Worm (Caenorhabditis elegans) whole organism, L1 larva: Measurements from ENCODE around the gene zim-3.

Experiments used
- C34B4.2 ChIP-seq: sonication (generic microtip); optimal IDR thresholded peaks from 2 replicates; lab custom pipeline; 2017; ENCODE audit warnings: mild to moderate bottlenecking, missing genetic modification characterization, missing compliant biosample characterization
- ceh-90 ChIP-seq: sonication (generic microtip); optimal IDR thresholded peaks from 2 replicates; lab custom pipeline; 2016; ENCODE audit warnings: missing genetic modification characterization, missing compliant biosample characterization
- egl-13 ChIP-seq: sonication (generic microtip); optimal IDR thresholded peaks from 2 replicates; lab custom pipeline; 2016; ENCODE audit warnings: missing genotype, missing genetic modification reagents, missing genetic modification characterization, missing compliant biosample characterization
- egl-27 ChIP-seq, 2 experiments: fragments of 150-350 bp in 1 of 2; sonication (generic microtip); optimal IDR thresholded peaks; 3 replicates each; lab custom pipeline; 2017 to 2018; ENCODE audit warnings: missing biosample characterization in 2 of 2, missing genetic modification characterization in 2 of 2, missing genetic modification reagents in 2 of 2
- fos-1 ChIP-seq: fragments of 150-350 bp; optimal IDR thresholded peaks from 2 replicates; lab custom pipeline; 2014; ENCODE audit warnings: missing biosample characterization, missing genetic modification characterization
- hlh-17 ChIP-seq: fragments of 200-800 bp; sonication (Bioruptor generic); optimal IDR thresholded peaks from 2 replicates; lab custom pipeline; 2018; ENCODE audit warnings: missing genetic modification characterization, mild to moderate bottlenecking, missing compliant biosample characterization, moderate library complexity, borderline replicate concordance
- lin-13 ChIP-seq: fragments of 150-350 bp; optimal IDR thresholded peaks from 2 replicates; lab custom pipeline; 2014; ENCODE audit warnings: missing biosample characterization, missing genetic modification reagents, missing genetic modification characterization
- mab-9 ChIP-seq: fragments of 200-800 bp; sonication (Bioruptor generic); IDR thresholded peaks from 2 replicates; pipeline ENCODE4 v1.3.6; 2022; ENCODE audit warnings: missing genetic modification reagents, missing genetic modification characterization, missing compliant biosample characterization
- nhr-237 ChIP-seq: fragments of 150-350 bp; optimal IDR thresholded peaks from 2 replicates; lab custom pipeline; 2014; ENCODE audit warnings: missing biosample characterization, missing genetic modification characterization
- pqm-1 ChIP-seq: sonication (generic microtip); optimal IDR thresholded peaks from 3 replicates; lab custom pipeline; 2017; ENCODE audit warnings: missing biosample characterization, missing genetic modification characterization
- unc-62 ChIP-seq: fragments of 150-350 bp; optimal IDR thresholded peaks from 2 replicates; lab custom pipeline; 2014; ENCODE audit warnings: missing biosample characterization, missing genetic modification reagents, missing genetic modification characterization
- ztf-4 ChIP-seq: fragments of 150-350 bp; optimal IDR thresholded peaks from 2 replicates; lab custom pipeline; 2014; ENCODE audit warnings: missing biosample characterization, missing genetic modification characterization

ce11 chrIV:10589072-10589471 lies 30.6 kb downstream of the zim-3 start, which contains the start of gene C43F9.4:
- TF ChIP-seq egl-13 (tag; lab: Kevin White, UChicago), result no peak
- TF ChIP-seq ceh-90 (tag; lab: Kevin White, UChicago), result no peak
- TF ChIP-seq unc-62 (GFP tag; lab: Kevin White, UChicago), result no peak
- TF ChIP-seq egl-27 (tag; optimal IDR thresholded peaks at IDR 0.05; lab: Kevin White, UChicago), result no peak
- TF ChIP-seq fos-1 (tag; lab: Kevin White, UChicago), result no peak
- no peak for TF ChIP-seq mab-9
- no peak for TF ChIP-seq nhr-237 (tag; lab: Kevin White, UChicago)
- TF ChIP-seq ztf-4 (tag; lab: Kevin White, UChicago), result no peak
- TF ChIP-seq hlh-17, result no peak
- no peak for TF ChIP-seq lin-13
- no peak for TF ChIP-seq C34B4.2 (tag; lab: Kevin White, UChicago)
- no peak for TF ChIP-seq pqm-1 (tag; lab: Kevin White, UChicago)
